Fruit fly (Drosophila melanogaster): ENCODE data around the gene hiro.

Gene hiro

DNA sequence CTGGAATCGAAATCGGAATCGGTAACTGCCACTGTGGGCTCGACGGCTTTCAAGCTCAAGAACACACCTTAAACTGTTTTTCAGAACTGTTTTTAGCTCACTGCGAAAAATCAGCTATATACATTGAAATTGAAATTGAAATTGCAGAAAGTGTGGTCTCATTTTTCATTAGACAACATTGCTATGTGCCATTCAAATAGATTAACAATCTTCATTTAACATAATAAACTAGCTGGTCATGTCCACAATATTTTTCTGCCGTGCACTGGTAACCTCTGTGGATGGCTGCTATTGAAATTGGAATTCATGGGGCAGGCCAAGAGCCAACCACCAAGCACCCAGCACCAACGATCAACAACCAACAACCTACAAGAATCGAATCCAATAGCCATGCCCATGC lies 48.2 kb upstream of the hiro start (continued):
- TF ChIP-seq CG11294 (GFP tag; IDR thresholded peaks at IDR 0.05) (peak; percentile 13; the same call in 1 of the 2 replicates), fd85E (GFP tag; optimal IDR thresholded peaks at IDR 0.05) (no peak), fkh (GFP tag; optimal IDR thresholded peaks at IDR 0.05) (no peak), Eip75B (GFP tag; optimal IDR thresholded peaks at IDR 0.05) (peak; percentile 80), topi (GFP tag; optimal IDR thresholded peaks at IDR 0.05) (peak; percentile 62), CG6276 (GFP tag; optimal IDR thresholded peaks at IDR 0.05) (peak; percentile 5), CG11762 (GFP tag; optimal IDR thresholded peaks at IDR 0.05; ENCODE audit: insufficient read depth) (peak; percentile 44), spab (GFP tag; optimal IDR thresholded peaks at IDR 0.05) (peak; percentile 72), Sox14 (GFP tag; optimal IDR thresholded peaks at IDR 0.05) (peak; percentile 71), CG7368 (GFP tag; optimal IDR thresholded peaks at IDR 0.05) (peak; percentile 29), Gug (GFP tag; IDR thresholded peaks at IDR 0.05) (peak; percentile 39; the same call in 1 of the 2 replicates), CG3919 (GFP tag; optimal IDR thresholded peaks at IDR 0.05) (peak; percentile 67), dsx (GFP tag; optimal IDR thresholded peaks at IDR 0.05; ENCODE audit: poor library complexity, severe bottlenecking) (peak; percentile 70), esn (GFP tag; optimal IDR thresholded peaks at IDR 0.05) (peak; percentile 68), fd59A (GFP tag; optimal IDR thresholded peaks at IDR 0.05) (peak; percentile 75), CG6808 (GFP tag; optimal IDR thresholded peaks at IDR 0.05) (peak; percentile 68), ss (GFP tag; optimal IDR thresholded peaks at IDR 0.05) (peak; percentile 17 to 57), CG1621 (tag; optimal IDR thresholded peaks at IDR 0.05) (peak; percentile 74), net (GFP tag; optimal IDR thresholded peaks at IDR 0.05) (peak; percentile 47), Hr39 (GFP tag; optimal IDR thresholded peaks at IDR 0.05) (peak; percentile 51), CG3032 (tag; optimal IDR thresholded peaks at IDR 0.05) (peak; percentile 82), CG9139 (GFP tag; optimal IDR thresholded peaks at IDR 0.05) (peak; percentile 41), CG8319 (GFP tag; optimal IDR thresholded peaks at IDR 0.05) (peak; percentile 68), CG15336 (GFP tag; IDR thresholded peaks at IDR 0.05) (peak; percentile 60), vri (GFP tag; optimal IDR thresholded peaks at IDR 0.05) (peak; percentile 24), acj6 (GFP tag; optimal IDR thresholded peaks at IDR 0.05) (peak; percentile 71), Eip93F (GFP tag; optimal IDR thresholded peaks at IDR 0.05) (no peak), CG32006 (GFP tag; optimal IDR thresholded peaks at IDR 0.05) (peak; percentile 29), Lpt (GFP tag; optimal IDR thresholded peaks at IDR 0.05) (peak; percentile 30), CG34406 (GFP tag; optimal IDR thresholded peaks at IDR 0.05) (peak; percentile 21), CG31627 (GFP tag; optimal IDR thresholded peaks at IDR 0.05) (peak; percentile 56), CG10669 (GFP tag; optimal IDR thresholded peaks at IDR 0.05) (peak; percentile 78), Sox102F (GFP tag; optimal IDR thresholded peaks at IDR 0.05) (peak; percentile 5), Blimp-1 (GFP tag; optimal IDR thresholded peaks at IDR 0.05) (no peak), Hr38 (GFP tag; optimal IDR thresholded peaks at IDR 0.05) (no peak), eg (GFP tag; IDR thresholded peaks at IDR 0.05) (peak; percentile 68; the same call in 1 of the 3 replicates), achi (GFP tag; optimal IDR thresholded peaks at IDR 0.05) (peak; percentile 61)

DNA sequence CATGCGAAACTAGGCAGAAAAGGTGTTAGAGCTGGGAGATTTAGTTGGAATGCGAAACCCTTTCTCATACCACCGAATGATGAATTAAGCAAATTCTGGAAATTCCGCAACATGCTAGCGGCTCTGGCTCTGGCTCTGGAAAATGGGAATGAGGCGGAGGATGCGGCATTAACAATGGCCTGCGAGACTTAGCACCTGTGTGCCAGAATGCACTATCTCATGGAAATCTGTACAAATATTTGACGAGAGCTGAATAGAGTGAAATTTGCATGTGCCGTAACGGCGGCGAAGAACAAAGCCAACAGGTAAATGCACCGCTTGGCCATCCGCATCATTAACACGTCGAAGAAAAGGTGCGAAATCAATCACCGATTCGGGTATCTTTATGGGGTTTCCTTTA lies 47.6 kb upstream of the hiro start:
- no peak for TF ChIP-seq CG16779 (tag; optimal IDR thresholded peaks at IDR 0.05)
- TF ChIP-seq CG3919 (GFP tag; optimal IDR thresholded peaks at IDR 0.05) = no peak
- TF ChIP-seq fkh (GFP tag; optimal IDR thresholded peaks at IDR 0.05) = no peak
- no peak for TF ChIP-seq Eip93F (GFP tag; optimal IDR thresholded peaks at IDR 0.05)
- TF ChIP-seq dsx (GFP tag; optimal IDR thresholded peaks at IDR 0.05; ENCODE audit: poor library complexity, severe bottlenecking) = no peak
- TF ChIP-seq CG6808 (GFP tag; optimal IDR thresholded peaks at IDR 0.05) = no peak
- no peak for TF ChIP-seq esn (GFP tag; optimal IDR thresholded peaks at IDR 0.05)
- TF ChIP-seq Met (GFP tag; optimal IDR thresholded peaks at IDR 0.05) = no peak
- TF ChIP-seq CG6163 (GFP tag; IDR thresholded peaks at IDR 0.05) = no peak
- no peak for TF ChIP-seq CG10669 (GFP tag; optimal IDR thresholded peaks at IDR 0.05)
- no peak for TF ChIP-seq CG8632 (GFP tag; optimal IDR thresholded peaks at IDR 0.05)
- no peak for TF ChIP-seq Gug (GFP tag; IDR thresholded peaks at IDR 0.05)
- TF ChIP-seq Hr39 (GFP tag; optimal IDR thresholded peaks at IDR 0.05) = no peak
- no peak for TF ChIP-seq topi (GFP tag; optimal IDR thresholded peaks at IDR 0.05)
- no peak for TF ChIP-seq CG34406 (GFP tag; optimal IDR thresholded peaks at IDR 0.05)
